Worm (Caenorhabditis elegans) whole organism, young adult: ENCODE results near the gene seld-1.

Experiments used
- C06A6.2 ChIP-seq: fragments of 200-800 bp; sonication (Bioruptor generic); conservative IDR thresholded peaks from 2 replicates; pipeline ENCODE4 v1.3.6; 2022; ENCODE audit warnings: missing genetic modification characterization, missing compliant biosample characterization
- F37B4.10 ChIP-seq: fragments of 200-800 bp; sonication (Bioruptor generic); IDR thresholded peaks from 2 replicates; pipeline ENCODE4 v1.3.6; 2022; ENCODE audit warnings: missing genetic modification characterization, missing compliant biosample characterization
- F39B2.1 ChIP-seq: fragments of 200-800 bp; sonication (Bioruptor generic); IDR thresholded peaks from 2 replicates; pipeline ENCODE4 v1.3.6; 2022; ENCODE audit warnings: missing genetic modification reagents, missing genetic modification characterization, missing compliant biosample characterization
- F49E8.2 ChIP-seq: sonication (generic microtip); optimal IDR thresholded peaks from 3 replicates; lab custom pipeline; 2017; ENCODE audit warnings: missing genetic modification characterization, mild to moderate bottlenecking, missing compliant biosample characterization, antibody characterized with exemption, moderate library complexity; ENCODE audit not compliant: insufficient read depth
- F57C9.4 ChIP-seq: sonication (generic microtip); optimal IDR thresholded peaks from 2 replicates; lab custom pipeline; 2017; ENCODE audit warnings: mild to moderate bottlenecking, missing genetic modification characterization, missing compliant biosample characterization
- K11D2.4 ChIP-seq: fragments of 200-800 bp; sonication (Bioruptor generic); IDR thresholded peaks from 2 replicates; pipeline ENCODE4 v1.3.6; 2022; ENCODE audit warnings: missing genetic modification reagents, missing genetic modification characterization, missing compliant biosample characterization
- T07F8.4 ChIP-seq: sonication (generic microtip); optimal IDR thresholded peaks from 2 replicates; lab custom pipeline; 2016; ENCODE audit warnings: mild to moderate bottlenecking, missing genetic modification characterization, moderate library complexity, missing compliant biosample characterization
- Y53G8AR.9 ChIP-seq: fragments of 200-800 bp; sonication (Bioruptor generic); conservative IDR thresholded peaks from 2 replicates; pipeline ENCODE4 v1.3.6; 2022; ENCODE audit warnings: missing genetic modification reagents, missing genetic modification characterization, missing compliant biosample characterization
- Y56A3A.18 ChIP-seq: fragments of 200-800 bp; sonication (Bioruptor generic); IDR thresholded peaks from 2 replicates; pipeline ENCODE4 v1.3.6; 2022; ENCODE audit warnings: missing genetic modification reagents, missing genetic modification characterization, missing compliant biosample characterization
- ZK185.1 ChIP-seq: sonication (generic microtip); optimal IDR thresholded peaks from 2 replicates; lab custom pipeline; 2016; ENCODE audit warnings: mild to moderate bottlenecking, missing genetic modification characterization, missing compliant biosample characterization; ENCODE audit not compliant: poor library complexity, severe bottlenecking
- aptf-2 ChIP-seq: fragments of 200-800 bp; sonication (Bioruptor generic); conservative IDR thresholded peaks from 2 replicates; pipeline ENCODE4 v1.3.6; 2022; ENCODE audit warnings: missing genetic modification reagents, missing genetic modification characterization, missing compliant biosample characterization
- attf-3 ChIP-seq: fragments of 200-800 bp; sonication (Bioruptor generic); conservative IDR thresholded peaks from 2 replicates; pipeline ENCODE4 v1.3.6; 2022; ENCODE audit warnings: missing genetic modification reagents, missing genetic modification characterization, missing compliant biosample characterization
- bed-1 ChIP-seq: fragments of 200-800 bp; sonication (Bioruptor generic); IDR thresholded peaks from 2 replicates; pipeline ENCODE4 v1.3.6; 2022; ENCODE audit warnings: missing genetic modification reagents, missing genetic modification characterization, missing compliant biosample characterization
- cebp-2 ChIP-seq: fragments of 200-800 bp; sonication (Bioruptor generic); IDR thresholded peaks from 2 replicates; pipeline ENCODE4 v1.3.6; 2022; ENCODE audit warnings: missing genetic modification characterization, missing compliant biosample characterization
- ceh-100 ChIP-seq: fragments of 200-800 bp; sonication (Bioruptor generic); IDR thresholded peaks from 2 replicates; pipeline ENCODE4 v1.3.6; 2022; ENCODE audit warnings: missing genetic modification reagents, missing genetic modification characterization, missing compliant biosample characterization
- ceh-79 ChIP-seq: sonication (generic microtip); optimal IDR thresholded peaks from 2 replicates; lab custom pipeline; 2017; ENCODE audit warnings: mild to moderate bottlenecking, missing genetic modification characterization, missing compliant biosample characterization
- ceh-91 ChIP-seq: fragments of 200-800 bp; sonication (Bioruptor generic); IDR thresholded peaks from 2 replicates; pipeline ENCODE4 v1.3.6; 2022; ENCODE audit warnings: missing genetic modification reagents, missing genetic modification characterization, missing compliant biosample characterization
- chd-7 ChIP-seq: sonication (generic microtip); optimal IDR thresholded peaks from 2 replicates; lab custom pipeline; 2016; ENCODE audit warnings: mild to moderate bottlenecking, missing genetic modification characterization, moderate library complexity, missing compliant biosample characterization
- die-1 ChIP-seq: sonication (generic microtip); optimal IDR thresholded peaks from 2 replicates; lab custom pipeline; 2016; ENCODE audit warnings: missing genotype, mild to moderate bottlenecking, missing genetic modification characterization, missing compliant biosample characterization
- egrh-3 ChIP-seq: fragments of 200-800 bp; sonication (Bioruptor generic); IDR thresholded peaks from 2 replicates; pipeline ENCODE4 v1.3.6; 2022; ENCODE audit warnings: missing genetic modification reagents, missing genetic modification characterization, missing compliant biosample characterization
- ekl-4 ChIP-seq: fragments of 200-800 bp; sonication (Bioruptor generic); IDR thresholded peaks from 2 replicates; pipeline ENCODE4 v1.3.6; 2022; ENCODE audit warnings: missing genetic modification reagents, missing genetic modification characterization, missing compliant biosample characterization
- ets-4 ChIP-seq: fragments of 200-800 bp; sonication (Bioruptor generic); optimal IDR thresholded peaks from 2 replicates; lab custom pipeline; 2018; ENCODE audit warnings: mild to moderate bottlenecking, missing genetic modification characterization, missing compliant biosample characterization
- fkh-3 ChIP-seq: sonication (generic microtip); optimal IDR thresholded peaks from 2 replicates; lab custom pipeline; 2016; ENCODE audit warnings: mild to moderate bottlenecking, missing genetic modification characterization, missing compliant biosample characterization
- him-1 ChIP-seq: sonication (generic microtip); optimal IDR thresholded peaks from 2 replicates; lab custom pipeline; 2016; ENCODE audit warnings: missing genotype, missing genetic modification reagents, missing genetic modification characterization, missing compliant biosample characterization
- hsf-1 ChIP-seq: fragments of 200-800 bp; sonication (Bioruptor generic); IDR thresholded peaks from 2 replicates; pipeline ENCODE4 v1.3.6; 2022; ENCODE audit warnings: missing genetic modification reagents, missing genetic modification characterization, missing compliant biosample characterization
- let-607 ChIP-seq, 2 experiments: fragments of 200-800 bp in 1 of 2; sonication (Bioruptor generic) in 1 of 2; sonication (generic microtip) in 1 of 2; optimal IDR thresholded peaks; 2 replicates each; lab custom pipeline; 2016 to 2018; ENCODE audit warnings: mild to moderate bottlenecking in 2 of 2, missing compliant biosample characterization in 2 of 2, missing genetic modification characterization in 2 of 2, moderate library complexity in 2 of 2, missing genotype in 1 of 2
- lin-26 ChIP-seq: fragments of 200-800 bp; sonication (Bioruptor generic); IDR thresholded peaks from 2 replicates; pipeline ENCODE4 v1.3.6; 2022; ENCODE audit warnings: missing genetic modification reagents, missing genetic modification characterization, missing compliant biosample characterization
- lin-35 ChIP-seq, 3 experiments: fragments of 150-350 bp in 2 of 3; sonication (generic microtip) in 1 of 3; optimal IDR thresholded peaks; 2 replicates each; lab custom pipeline; 2014 to 2018; ENCODE audit warnings: missing biosample characterization in 3 of 3, missing genetic modification characterization in 3 of 3, missing genetic modification reagents in 3 of 3
- madf-10 ChIP-seq: sonication (generic microtip); optimal IDR thresholded peaks from 2 replicates; lab custom pipeline; 2016; ENCODE audit warnings: mild to moderate bottlenecking, missing genetic modification characterization, missing compliant biosample characterization
- nfya-1 ChIP-seq: sonication (generic microtip); optimal IDR thresholded peaks from 2 replicates; lab custom pipeline; 2017; ENCODE audit warnings: antibody characterized with exemption, missing compliant biosample characterization, missing genetic modification characterization, borderline replicate concordance; ENCODE audit not compliant: insufficient read depth
- nfyb-1 ChIP-seq: fragments of 200-800 bp; sonication (Bioruptor generic); IDR thresholded peaks from 2 replicates; pipeline ENCODE4 v1.3.6; 2022; ENCODE audit warnings: missing genetic modification reagents, missing genetic modification characterization, missing compliant biosample characterization
- pbrm-1 ChIP-seq: fragments of 200-800 bp; sonication (Bioruptor generic); IDR thresholded peaks from 2 replicates; pipeline ENCODE4 v1.3.6; 2022; ENCODE audit warnings: missing genetic modification reagents, missing genetic modification characterization, missing compliant biosample characterization
- rpc-1 ChIP-seq, 2 experiments: fragments of 150-350 bp in 1 of 2; sonication (generic microtip) in 1 of 2; optimal IDR thresholded peaks; 2 replicates each; lab custom pipeline; 2014 to 2018; ENCODE audit warnings: missing biosample characterization in 1 of 2, missing genetic modification characterization in 1 of 2, missing genetic modification reagents in 1 of 2, missing genotype in 1 of 2
- sptf-2 ChIP-seq: fragments of 200-800 bp; sonication (Bioruptor generic); optimal IDR thresholded peaks from 2 replicates; lab custom pipeline; 2018; ENCODE audit warnings: mild to moderate bottlenecking, missing genetic modification characterization, missing compliant biosample characterization
- zfh-2 ChIP-seq: fragments of 200-800 bp; sonication (Bioruptor generic); conservative IDR thresholded peaks from 2 replicates; pipeline ENCODE4 v1.3.6; 2022; ENCODE audit warnings: missing genetic modification reagents, missing genetic modification characterization, missing compliant biosample characterization
- ztf-22 ChIP-seq: fragments of 200-800 bp; sonication (Bioruptor generic); optimal IDR thresholded peaks from 2 replicates; lab custom pipeline; 2018; ENCODE audit warnings: mild to moderate bottlenecking, missing genetic modification characterization, moderate library complexity, missing compliant biosample characterization
- ztf-3 ChIP-seq: fragments of 200-800 bp; sonication (Bioruptor generic); optimal IDR thresholded peaks from 2 replicates; lab custom pipeline; 2018; ENCODE audit warnings: mild to moderate bottlenecking, missing genetic modification characterization, missing compliant biosample characterization

Gene seld-1

ce11 chrIV:13482469-13482868 is 22.8 kb upstream of the seld-1 start, which contains the start of gene Y38H8A.1:
Gene Y38H8A.1, plus strand, starts transcription at chrIV:13482769.
- TF ChIP-seq Y53G8AR.9 (GFP tag; lab: Robert Waterston, UW) (no peak), ceh-91 (GFP tag; lab: Robert Waterston, UW) (no peak), attf-3 (GFP tag; lab: Robert Waterston, UW) (no peak), lin-26 (GFP tag; lab: Robert Waterston, UW) (no peak), nfya-1 (tag; lab: Kevin White, UChicago) (no peak)

DNA sequence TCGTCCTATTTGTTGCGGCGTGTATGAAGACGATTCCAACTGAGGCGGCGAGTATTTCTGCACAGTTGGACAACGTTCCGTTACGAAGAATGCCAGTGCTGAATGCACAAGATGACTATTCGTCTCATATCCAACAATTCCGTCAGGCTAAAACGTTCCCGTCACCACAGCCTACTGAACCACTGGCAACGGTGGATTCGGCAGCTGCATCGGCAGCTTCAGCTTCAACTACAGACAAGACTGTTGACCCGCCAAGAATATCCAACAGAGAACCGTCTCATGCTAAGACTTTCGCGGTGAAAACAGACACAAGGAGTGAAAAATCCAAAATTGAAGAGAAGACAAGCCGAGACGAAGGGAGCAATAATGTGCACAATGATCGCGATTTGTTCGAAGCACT is 21.6 kb upstream of the seld-1 start:
- TF ChIP-seq ets-4 (GFP tag; lab: Kevin White, UChicago) (no peak), cebp-2 (GFP tag; lab: Robert Waterston, UW) (peak; percentile 65; the same call in 1 of the 2 replicates)

DNA sequence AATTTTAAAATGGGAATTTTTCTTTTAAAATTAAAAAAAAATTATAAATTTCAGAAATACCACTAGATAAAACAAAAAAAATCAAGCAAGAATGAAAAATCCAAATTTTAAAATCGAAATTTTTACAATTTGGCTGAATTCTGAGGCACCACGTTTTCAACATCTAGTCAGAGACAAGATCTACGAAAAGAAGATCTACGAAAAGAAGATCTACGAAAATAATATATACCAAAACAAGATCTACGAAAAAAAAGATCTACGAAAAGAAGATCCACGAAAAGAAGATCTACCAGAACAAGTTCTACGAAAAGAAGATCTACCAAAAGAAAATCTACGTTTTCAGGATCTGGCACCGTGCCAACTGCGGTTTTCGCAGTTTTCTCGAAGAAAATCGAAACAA is 18.2 kb upstream of the seld-1 start:
- TF ChIP-seq F57C9.4 = no peak
- no peak for TF ChIP-seq madf-10 (tag; lab: Kevin White, UChicago)
- TF ChIP-seq K11D2.4 = no peak
- no peak for TF ChIP-seq egrh-3
- no peak for TF ChIP-seq ekl-4
- peak; percentile 69 for TF ChIP-seq ceh-100
- no peak for TF ChIP-seq let-607 (tag; optimal IDR thresholded peaks at IDR 0.05; lab: Kevin White, UChicago)
- TF ChIP-seq, all 124 proteins: peak for 1

ce11 chrIV:13487596-13487995 is 17.6 kb upstream of the seld-1 start:
- no peak for TF ChIP-seq madf-10 (tag; lab: Kevin White, UChicago)
- no peak for TF ChIP-seq lin-35 (GFP tag; optimal IDR thresholded peaks at IDR 0.05; lab: Kevin White, UChicago)
- no peak for TF ChIP-seq ceh-79 (tag; lab: Kevin White, UChicago)
- no peak for TF ChIP-seq F49E8.2 (tag; lab: Kevin White, UChicago)
- TF ChIP-seq C06A6.2 (GFP tag; lab: Robert Waterston, UW) = no peak
- TF ChIP-seq chd-7 = no peak
- TF ChIP-seq hsf-1 (GFP tag; lab: Robert Waterston, UW) = no peak
- no peak for TF ChIP-seq nfyb-1
- no peak for TF ChIP-seq F39B2.1
- TF ChIP-seq fkh-3 = no peak
- TF ChIP-seq sptf-2 (GFP tag; lab: Kevin White, UChicago) = no peak
- no peak for TF ChIP-seq ZK185.1
- TF ChIP-seq rpc-1 (optimal IDR thresholded peaks at IDR 0.05; lab: Kevin White, UChicago) = no peak
- no peak for TF ChIP-seq rpc-1 (tag; optimal IDR thresholded peaks at IDR 0.05; lab: Kevin White, UChicago)
- TF ChIP-seq F37B4.10 (GFP tag; lab: Robert Waterston, UW) = no peak
- TF ChIP-seq aptf-2 (GFP tag; lab: Robert Waterston, UW) = no peak

ce11 chrIV:13492271-13492670 is 13.0 kb upstream of the seld-1 start, which contains the start of gene Y45F10A.7:
Gene Y45F10A.7, plus strand, starts transcription at chrIV:13492571.
- TF ChIP-seq T07F8.4 (tag; lab: Kevin White, UChicago) = no peak
- no peak for TF ChIP-seq bed-1 (GFP tag; lab: Robert Waterston, UW)

- TF ChIP-seq die-1 (no peak), Y56A3A.18 (GFP tag; lab: Robert Waterston, UW) (no peak), T07F8.4 (tag; lab: Kevin White, UChicago) (no peak), pbrm-1 (GFP tag; lab: Robert Waterston, UW) (no peak), him-1 (tag; lab: Kevin White, UChicago) (no peak), F39B2.1 (no peak), zfh-2 (no peak), hsf-1 (GFP tag; lab: Robert Waterston, UW) (no peak), ztf-22 (GFP tag; lab: Kevin White, UChicago) (no peak), ztf-3 (GFP tag; lab: Kevin White, UChicago) (no peak)
Observed at ce11 chrIV:13493719-13494118, 11.5 kb upstream of the seld-1 start.
